Worm (Caenorhabditis elegans) whole organism, young adult: ENCODE results near the gene gnrr-3.
A peak's percentile ranks its signal among the peaks of the same experiment; 100 is the strongest.

Experiments
- B0336.3 ChIP-seq: fragments of 200-800 bp; sonication (Bioruptor generic); IDR thresholded peaks from 2 replicates; pipeline ENCODE4 v1.3.6; 2022; ENCODE audit warnings: missing genetic modification characterization, missing compliant biosample characterization
- C17E4.6 ChIP-seq: fragments of 200-800 bp; sonication (Bioruptor generic); IDR thresholded peaks from 2 replicates; pipeline ENCODE4 v1.3.6; 2022; ENCODE audit warnings: missing genetic modification reagents, missing genetic modification characterization, missing compliant biosample characterization
- D2030.7 ChIP-seq: fragments of 200-800 bp; sonication (Bioruptor generic); IDR thresholded peaks from 2 replicates; pipeline ENCODE4 v1.3.6; 2022; ENCODE audit warnings: missing genetic modification reagents, missing genetic modification characterization, missing compliant biosample characterization
- F23B12.7 ChIP-seq: sonication (generic microtip); optimal IDR thresholded peaks from 2 replicates; lab custom pipeline; 2017; ENCODE audit warnings: missing genetic modification characterization, mild to moderate bottlenecking, missing compliant biosample characterization, antibody characterized with exemption, moderate library complexity; ENCODE audit not compliant: insufficient read depth
- F37B4.10 ChIP-seq: fragments of 200-800 bp; sonication (Bioruptor generic); IDR thresholded peaks from 2 replicates; pipeline ENCODE4 v1.3.6; 2022; ENCODE audit warnings: missing genetic modification characterization, missing compliant biosample characterization
- K12H6.12 ChIP-seq: fragments of 200-800 bp; sonication (Bioruptor generic); optimal IDR thresholded peaks from 2 replicates; lab custom pipeline; 2018; ENCODE audit warnings: mild to moderate bottlenecking, missing genetic modification characterization, missing compliant biosample characterization
- T26A5.8 ChIP-seq: sonication (generic microtip); optimal IDR thresholded peaks from 2 replicates; lab custom pipeline; 2016; ENCODE audit warnings: missing genetic modification characterization, missing compliant biosample characterization
- Y53G8AR.9 ChIP-seq: fragments of 200-800 bp; sonication (Bioruptor generic); conservative IDR thresholded peaks from 2 replicates; pipeline ENCODE4 v1.3.6; 2022; ENCODE audit warnings: missing genetic modification reagents, missing genetic modification characterization, missing compliant biosample characterization
- Y56A3A.18 ChIP-seq: fragments of 200-800 bp; sonication (Bioruptor generic); IDR thresholded peaks from 2 replicates; pipeline ENCODE4 v1.3.6; 2022; ENCODE audit warnings: missing genetic modification reagents, missing genetic modification characterization, missing compliant biosample characterization
- Y95B8A.8 ChIP-seq: fragments of 200-800 bp; sonication (Bioruptor generic); IDR thresholded peaks from 2 replicates; pipeline ENCODE4 v1.3.6; 2022; ENCODE audit warnings: missing genetic modification reagents, missing genetic modification characterization, missing compliant biosample characterization
- ZK185.1 ChIP-seq: sonication (generic microtip); optimal IDR thresholded peaks from 2 replicates; lab custom pipeline; 2016; ENCODE audit warnings: mild to moderate bottlenecking, missing genetic modification characterization, missing compliant biosample characterization; ENCODE audit not compliant: poor library complexity, severe bottlenecking
- ama-1 ChIP-seq, 3 experiments: fragments of 150-350 bp in 1 of 3; sonication (generic microtip) in 2 of 3; optimal IDR thresholded peaks; 2 replicates each; lab custom pipeline; 2014 to 2018; ENCODE audit warnings: missing biosample characterization in 2 of 3, missing genetic modification characterization in 2 of 3, missing genetic modification reagents in 2 of 3
- aptf-2 ChIP-seq: fragments of 200-800 bp; sonication (Bioruptor generic); conservative IDR thresholded peaks from 2 replicates; pipeline ENCODE4 v1.3.6; 2022; ENCODE audit warnings: missing genetic modification reagents, missing genetic modification characterization, missing compliant biosample characterization
- attf-3 ChIP-seq: fragments of 200-800 bp; sonication (Bioruptor generic); conservative IDR thresholded peaks from 2 replicates; pipeline ENCODE4 v1.3.6; 2022; ENCODE audit warnings: missing genetic modification reagents, missing genetic modification characterization, missing compliant biosample characterization
- bed-1 ChIP-seq: fragments of 200-800 bp; sonication (Bioruptor generic); IDR thresholded peaks from 2 replicates; pipeline ENCODE4 v1.3.6; 2022; ENCODE audit warnings: missing genetic modification reagents, missing genetic modification characterization, missing compliant biosample characterization
- cebp-1 ChIP-seq, 2 experiments: fragments of 200-800 bp in 1 of 2; sonication (Bioruptor generic) in 1 of 2; sonication (generic microtip) in 1 of 2; IDR thresholded peaks in 1 of 2; optimal IDR thresholded peaks in 1 of 2; 2 replicates each; pipeline versions ENCODE4 v1.3.6 to Lab custom; 2017 to 2022; ENCODE audit warnings: missing compliant biosample characterization in 2 of 2, missing genetic modification characterization in 2 of 2, mild to moderate bottlenecking in 1 of 2, missing genetic modification reagents in 1 of 2, moderate library complexity in 1 of 2
- cebp-2 ChIP-seq: fragments of 200-800 bp; sonication (Bioruptor generic); IDR thresholded peaks from 2 replicates; pipeline ENCODE4 v1.3.6; 2022; ENCODE audit warnings: missing genetic modification characterization, missing compliant biosample characterization
- ceh-91 ChIP-seq: fragments of 200-800 bp; sonication (Bioruptor generic); IDR thresholded peaks from 2 replicates; pipeline ENCODE4 v1.3.6; 2022; ENCODE audit warnings: missing genetic modification reagents, missing genetic modification characterization, missing compliant biosample characterization
- dox-1 ChIP-seq: fragments of 200-800 bp; sonication (Bioruptor generic); IDR thresholded peaks from 2 replicates; pipeline ENCODE4 v1.3.6; 2022; ENCODE audit warnings: missing genetic modification reagents, missing genetic modification characterization, missing compliant biosample characterization
- dpl-1 ChIP-seq: fragments of 150-350 bp; optimal IDR thresholded peaks from 2 replicates; lab custom pipeline; 2014; ENCODE audit warnings: missing biosample characterization, missing genetic modification reagents, missing genetic modification characterization
- egl-44 ChIP-seq: fragments of 200-800 bp; sonication (Bioruptor generic); IDR thresholded peaks from 2 replicates; pipeline ENCODE4 v1.3.6; 2022; ENCODE audit warnings: missing genetic modification reagents, missing genetic modification characterization, missing compliant biosample characterization
- egrh-3 ChIP-seq: fragments of 200-800 bp; sonication (Bioruptor generic); IDR thresholded peaks from 2 replicates; pipeline ENCODE4 v1.3.6; 2022; ENCODE audit warnings: missing genetic modification reagents, missing genetic modification characterization, missing compliant biosample characterization
- lin-40 ChIP-seq: sonication (generic microtip); optimal IDR thresholded peaks from 2 replicates; lab custom pipeline; 2016; ENCODE audit warnings: missing genetic modification characterization, mild to moderate bottlenecking, missing compliant biosample characterization, missing genotype, missing genetic modification reagents
- lin-54 ChIP-seq: fragments of 200-800 bp; sonication (Bioruptor generic); optimal IDR thresholded peaks from 2 replicates; lab custom pipeline; 2018; ENCODE audit warnings: mild to moderate bottlenecking, missing genetic modification characterization, missing compliant biosample characterization
- madf-6 ChIP-seq: fragments of 200-800 bp; sonication (Bioruptor generic); IDR thresholded peaks from 2 replicates; pipeline ENCODE4 v1.3.6; 2022; ENCODE audit warnings: missing genetic modification reagents, missing genetic modification characterization, missing compliant biosample characterization
- mel-28 ChIP-seq: sonication (generic microtip); optimal IDR thresholded peaks from 2 replicates; lab custom pipeline; 2016; ENCODE audit warnings: borderline replicate concordance, mild to moderate bottlenecking, missing genetic modification characterization, missing compliant biosample characterization
- mes-4 ChIP-seq: sonication (generic microtip); optimal IDR thresholded peaks from 2 replicates; lab custom pipeline; 2016; ENCODE audit warnings: missing genotype, missing genetic modification characterization, missing compliant biosample characterization
- nfya-1 ChIP-seq: sonication (generic microtip); optimal IDR thresholded peaks from 2 replicates; lab custom pipeline; 2017; ENCODE audit warnings: antibody characterized with exemption, missing compliant biosample characterization, missing genetic modification characterization, borderline replicate concordance; ENCODE audit not compliant: insufficient read depth
- pbrm-1 ChIP-seq: fragments of 200-800 bp; sonication (Bioruptor generic); IDR thresholded peaks from 2 replicates; pipeline ENCODE4 v1.3.6; 2022; ENCODE audit warnings: missing genetic modification reagents, missing genetic modification characterization, missing compliant biosample characterization
- pha-4 ChIP-seq: fragments of 150-350 bp; sonication (generic microtip); optimal IDR thresholded peaks from 2 replicates; lab custom pipeline; 2014; ENCODE audit warnings: missing biosample characterization, missing genetic modification reagents, missing genetic modification characterization
- snpc-1.3 ChIP-seq: sonication (generic microtip); optimal IDR thresholded peaks from 2 replicates; lab custom pipeline; 2017; ENCODE audit warnings: missing genetic modification characterization, mild to moderate bottlenecking, missing compliant biosample characterization, antibody characterized with exemption, moderate library complexity, missing genotype, missing genetic modification reagents; ENCODE audit not compliant: insufficient read depth
- sptf-2 ChIP-seq: fragments of 200-800 bp; sonication (Bioruptor generic); optimal IDR thresholded peaks from 2 replicates; lab custom pipeline; 2018; ENCODE audit warnings: mild to moderate bottlenecking, missing genetic modification characterization, missing compliant biosample characterization
- tlf-1 ChIP-seq: fragments of 200-800 bp; sonication (Bioruptor generic); optimal IDR thresholded peaks from 2 replicates; lab custom pipeline; 2018; ENCODE audit warnings: mild to moderate bottlenecking, missing genetic modification characterization, missing compliant biosample characterization
- unc-130 ChIP-seq: sonication (generic microtip); optimal IDR thresholded peaks from 2 replicates; lab custom pipeline; 2016; ENCODE audit warnings: missing genetic modification reagents, missing genetic modification characterization, missing compliant biosample characterization
- zfh-2 ChIP-seq: fragments of 200-800 bp; sonication (Bioruptor generic); conservative IDR thresholded peaks from 2 replicates; pipeline ENCODE4 v1.3.6; 2022; ENCODE audit warnings: missing genetic modification reagents, missing genetic modification characterization, missing compliant biosample characterization
- ztf-3 ChIP-seq: fragments of 200-800 bp; sonication (Bioruptor generic); optimal IDR thresholded peaks from 2 replicates; lab custom pipeline; 2018; ENCODE audit warnings: mild to moderate bottlenecking, missing genetic modification characterization, missing compliant biosample characterization

The gnrr-3 gene

DNA sequence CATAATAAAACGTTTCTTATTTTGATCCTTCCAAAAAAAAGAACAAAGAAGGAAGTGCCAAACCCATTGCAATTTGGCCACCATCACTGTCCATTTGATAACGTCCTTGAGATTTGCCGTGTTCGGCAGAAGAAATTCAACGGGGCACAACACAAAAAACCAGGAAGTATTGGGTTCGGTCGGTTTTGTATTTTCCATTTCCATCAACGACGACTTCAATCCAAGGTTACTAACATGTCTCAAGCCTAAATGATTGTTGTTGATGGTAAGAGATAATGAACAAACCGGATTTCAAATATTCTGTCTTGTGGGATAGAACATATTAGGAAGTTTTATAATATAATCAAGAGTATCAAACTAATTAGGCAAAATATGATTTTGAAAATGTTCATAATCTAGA lies 27.1 kb downstream of the gnrr-3 start:
- TF ChIP-seq D2030.7 (GFP tag; lab: Robert Waterston, UW) (no peak), unc-130 (GFP tag; lab: Kevin White, UChicago) (no peak), lin-40 (no peak), ztf-3 (no peak), dpl-1 (GFP tag; lab: Kevin White, UChicago) (no peak), ZK185.1 (tag; lab: Kevin White, UChicago) (no peak), pbrm-1 (no peak), madf-6 (no peak), C17E4.6 (GFP tag; lab: Robert Waterston, UW) (no peak), ama-1 (optimal IDR thresholded peaks at IDR 0.05; lab: Kevin White, UChicago) (no peak), ama-1 (GFP tag; optimal IDR thresholded peaks at IDR 0.05; lab: Kevin White, UChicago) (no peak), cebp-2 (GFP tag; lab: Robert Waterston, UW) (no peak)
- TF ChIP-seq, all 124 proteins: peak for 0

DNA sequence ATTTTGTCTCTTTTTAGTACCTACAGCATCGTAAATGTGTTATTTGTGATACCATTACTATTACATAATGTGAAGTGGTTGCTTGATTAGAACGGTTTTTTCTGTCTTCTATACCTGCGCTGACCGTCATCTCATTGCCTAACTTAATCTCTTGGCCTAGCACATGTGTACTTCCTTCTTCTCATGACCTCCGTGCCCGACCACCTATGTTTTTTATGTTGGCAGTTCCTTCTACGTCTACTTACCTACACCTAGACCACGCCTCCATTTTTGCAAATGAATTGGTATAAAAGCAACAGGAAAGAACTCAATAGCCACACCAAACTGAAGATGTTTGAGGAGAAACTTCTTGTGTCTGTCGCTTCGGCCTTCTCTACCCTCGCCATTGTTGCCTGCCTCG lies 28.0 kb downstream of the gnrr-3 start, which contains the start of gene col-176:
col-176 (plus strand) TSS at position 301 of the 400 bp plus-strand sequence.
- TF ChIP-seq pha-4 (tag; lab: Kevin White, UChicago) (no peak), egl-44 (GFP tag; lab: Robert Waterston, UW) (no peak), aptf-2 (no peak), bed-1 (no peak), mel-28 (tag; lab: Kevin White, UChicago) (no peak), Y53G8AR.9 (GFP tag; lab: Robert Waterston, UW) (no peak), Y95B8A.8 (GFP tag; lab: Robert Waterston, UW) (no peak)

DNA sequence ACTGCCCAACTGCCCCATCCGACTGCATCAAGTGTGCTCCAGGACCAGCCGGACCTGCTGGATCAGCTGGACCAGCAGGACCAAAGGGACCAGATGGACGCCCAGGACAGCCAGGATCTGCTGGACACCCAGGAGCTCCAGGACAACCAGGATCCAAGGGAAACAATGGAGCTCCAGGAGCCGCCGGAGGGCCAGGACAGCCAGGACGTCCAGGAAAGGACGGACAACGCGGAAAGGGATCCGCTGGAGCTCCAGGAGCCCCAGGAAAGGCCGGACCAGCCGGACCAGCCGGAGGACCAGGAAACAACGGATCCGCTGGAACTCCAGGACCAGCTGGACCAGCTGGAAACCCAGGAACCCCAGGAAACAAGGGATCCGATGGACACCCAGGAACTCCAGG lies 28.8 kb downstream of the gnrr-3 start:
- TF ChIP-seq F23B12.7 (tag; lab: Kevin White, UChicago) (no peak), B0336.3 (GFP tag; lab: Robert Waterston, UW) (no peak), zfh-2 (GFP tag; lab: Robert Waterston, UW) (peak; percentile 94), F37B4.10 (0 out of 2 replicates have a peak, but pooled peaks have one; percentile 60), egrh-3 (GFP tag; lab: Robert Waterston, UW) (peak; percentile 96), dox-1 (peak; percentile 43; the same call in 1 of the 2 replicates), mes-4 (tag; lab: Kevin White, UChicago) (peak; percentile 0)

DNA sequence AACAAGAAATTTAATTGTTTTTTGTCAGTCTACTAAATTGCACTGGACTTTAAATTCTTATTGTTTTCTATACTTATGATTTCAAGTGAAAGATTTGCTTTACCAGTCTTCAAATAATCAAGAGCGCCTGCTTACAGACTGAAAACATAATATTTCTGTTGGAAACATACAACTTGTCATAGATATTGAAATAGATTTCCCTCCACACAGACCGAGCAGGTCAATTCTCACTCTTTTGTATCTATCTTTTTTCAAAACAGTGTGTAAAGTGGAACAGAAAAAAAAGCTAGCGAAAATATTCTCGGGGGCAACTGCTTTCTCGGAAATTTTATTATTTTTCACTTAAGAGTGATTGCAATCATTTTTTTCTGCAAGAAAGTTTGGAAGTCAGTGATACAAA lies 29.4 kb downstream of the gnrr-3 start:
- TF ChIP-seq T26A5.8 (tag; lab: Kevin White, UChicago) = no peak
- no peak for TF ChIP-seq Y53G8AR.9 (GFP tag; lab: Robert Waterston, UW)
- no peak for TF ChIP-seq zfh-2 (GFP tag; lab: Robert Waterston, UW)
- no peak for TF ChIP-seq ztf-3
- TF ChIP-seq cebp-1 (GFP tag; IDR thresholded peaks at IDR 0.05; lab: Robert Waterston, UW) = no peak
- no peak for TF ChIP-seq cebp-1 (tag; optimal IDR thresholded peaks at IDR 0.05; lab: Kevin White, UChicago)
- TF ChIP-seq snpc-1.3 = no peak
- TF ChIP-seq K12H6.12 (tag; lab: Kevin White, UChicago) = no peak
- TF ChIP-seq attf-3 (GFP tag; lab: Robert Waterston, UW) = no peak
- no peak for TF ChIP-seq ceh-91 (GFP tag; lab: Robert Waterston, UW)
- no peak for TF ChIP-seq sptf-2 (GFP tag; lab: Kevin White, UChicago)
- TF ChIP-seq tlf-1 (GFP tag; lab: Kevin White, UChicago) = no peak
- TF ChIP-seq nfya-1 (tag; lab: Kevin White, UChicago) = no peak
- TF ChIP-seq pha-4 (tag; lab: Kevin White, UChicago) = no peak
- no peak for TF ChIP-seq Y56A3A.18 (GFP tag; lab: Robert Waterston, UW)
- TF ChIP-seq unc-130 (GFP tag; lab: Kevin White, UChicago) = no peak
- TF ChIP-seq lin-54 (GFP tag; lab: Kevin White, UChicago) = no peak
